Worm (Caenorhabditis elegans) whole organism, L4 larva: Measurements from ENCODE around the gene cysl-4.

ENCODE experiments used
- F44E2.7 ChIP-seq: fragments of 200-800 bp; sonication (Bioruptor generic); IDR thresholded peaks from 2 replicates; pipeline ENCODE4 v2.1.2; 2022; ENCODE audit warnings: missing genetic modification characterization, missing compliant biosample characterization
- T26A8.4 ChIP-seq: fragments of 200-800 bp; sonication (Bioruptor generic); IDR thresholded peaks from 2 replicates; pipeline ENCODE4 v1.3.6; 2022; ENCODE audit warnings: missing genetic modification characterization, missing compliant biosample characterization
- Y105C5A.15 ChIP-seq: fragments of 200-800 bp; sonication (Bioruptor generic); IDR thresholded peaks from 2 replicates; pipeline ENCODE4 v1.3.6; 2022; ENCODE audit warnings: missing genetic modification characterization, missing compliant biosample characterization
- Y48G9A.11 ChIP-seq: fragments of 200-800 bp; sonication (Bioruptor generic); IDR thresholded peaks from 2 replicates; pipeline ENCODE4 v1.3.6; 2022; ENCODE audit warnings: missing genetic modification reagents, missing genetic modification characterization, missing compliant biosample characterization
- Y5F2A.4 ChIP-seq: fragments of 200-800 bp; sonication (Bioruptor generic); optimal IDR thresholded peaks from 2 replicates; lab custom pipeline; 2018; ENCODE audit warnings: mild to moderate bottlenecking, missing genetic modification characterization, missing compliant biosample characterization
- Y75B8A.6 ChIP-seq: fragments of 200-800 bp; sonication (Bioruptor generic); IDR thresholded peaks from 2 replicates; pipeline ENCODE4 v1.3.6; 2022; ENCODE audit warnings: missing genetic modification reagents, missing genetic modification characterization, missing compliant biosample characterization
- ama-1 ChIP-seq: fragments of 150-350 bp; optimal IDR thresholded peaks from 2 replicates; lab custom pipeline; 2014; ENCODE audit warnings: inconsistent platforms, mixed read lengths
- arid-1 ChIP-seq: fragments of 200-800 bp; sonication (Bioruptor generic); conservative IDR thresholded peaks from 2 replicates; pipeline ENCODE4 v1.3.6; 2022; ENCODE audit warnings: missing genetic modification reagents, missing genetic modification characterization, missing compliant biosample characterization
- ceh-20 ChIP-seq: fragments of 200-800 bp; sonication (Bioruptor generic); IDR thresholded peaks from 2 replicates; pipeline ENCODE4 v1.3.6; 2022; ENCODE audit warnings: missing genetic modification reagents, missing genetic modification characterization, missing compliant biosample characterization
- ceh-62 ChIP-seq: sonication (generic microtip); optimal IDR thresholded peaks from 2 replicates; lab custom pipeline; 2017; ENCODE audit warnings: missing biosample characterization, missing genetic modification characterization
- ces-1 ChIP-seq: fragments of 150-350 bp; sonication (generic microtip); optimal IDR thresholded peaks from 4 replicates; lab custom pipeline; 2014; ENCODE audit warnings: missing biosample characterization, missing genetic modification reagents, missing genetic modification characterization
- ctbp-1 ChIP-seq: fragments of 200-800 bp; sonication (Bioruptor generic); IDR thresholded peaks from 2 replicates; pipeline ENCODE4 v1.3.6; 2022; ENCODE audit warnings: missing genetic modification reagents, missing genetic modification characterization, missing compliant biosample characterization
- daf-12 ChIP-seq: fragments of 150-350 bp; optimal IDR thresholded peaks from 2 replicates; lab custom pipeline; 2014; ENCODE audit warnings: missing biosample characterization, missing genetic modification reagents, missing genetic modification characterization
- daf-16 ChIP-seq, 3 experiments: sonication (generic microtip); optimal IDR thresholded peaks; 2 replicates each; lab custom pipeline; 2016 to 2017; ENCODE audit warnings: missing genetic modification characterization in 3 of 3, missing genetic modification reagents in 3 of 3, mild to moderate bottlenecking in 2 of 3, missing compliant biosample characterization in 2 of 3, missing biosample characterization in 1 of 3, moderate library complexity in 1 of 3
- dmd-8 ChIP-seq: fragments of 200-800 bp; sonication (Bioruptor generic); IDR thresholded peaks from 2 replicates; pipeline ENCODE4 v1.3.6; 2022; ENCODE audit warnings: missing genetic modification characterization, missing compliant biosample characterization
- dmd-9 ChIP-seq: fragments of 200-800 bp; sonication (Bioruptor generic); IDR thresholded peaks from 2 replicates; pipeline ENCODE4 v1.3.6; 2022; ENCODE audit warnings: missing genetic modification reagents, missing genetic modification characterization, missing compliant biosample characterization
- duxl-1 ChIP-seq: sonication (generic microtip); optimal IDR thresholded peaks from 2 replicates; lab custom pipeline; 2016; ENCODE audit warnings: mild to moderate bottlenecking, missing genetic modification characterization, moderate library complexity, missing compliant biosample characterization; ENCODE audit not compliant: poor library complexity
- dve-1 ChIP-seq: sonication (generic microtip); optimal IDR thresholded peaks from 2 replicates; lab custom pipeline; 2017; ENCODE audit warnings: antibody characterized with exemption, mild to moderate bottlenecking, missing genetic modification characterization, missing compliant biosample characterization; ENCODE audit not compliant: insufficient read depth
- egl-43 ChIP-seq: fragments of 200-800 bp; sonication (Bioruptor generic); IDR thresholded peaks from 2 replicates; pipeline ENCODE4 v1.3.6; 2022; ENCODE audit warnings: missing genetic modification reagents, missing genetic modification characterization, missing compliant biosample characterization
- gei-8 ChIP-seq: fragments of 200-800 bp; sonication (Bioruptor generic); optimal IDR thresholded peaks from 2 replicates; lab custom pipeline; 2018; ENCODE audit warnings: mild to moderate bottlenecking, missing genetic modification characterization, missing compliant biosample characterization
- hif-1 ChIP-seq, 2 experiments: sonication (generic microtip); optimal IDR thresholded peaks; 2 replicates each; lab custom pipeline; 2016 to 2017; ENCODE audit warnings: missing compliant biosample characterization in 2 of 2, missing genetic modification characterization in 2 of 2, missing genetic modification reagents in 2 of 2, missing genotype in 2 of 2, mild to moderate bottlenecking in 1 of 2
- hlh-30 ChIP-seq: sonication (generic microtip); optimal IDR thresholded peaks from 2 replicates; lab custom pipeline; 2017; ENCODE audit warnings: antibody characterized with exemption, mild to moderate bottlenecking, missing genetic modification characterization, missing compliant biosample characterization; ENCODE audit not compliant: insufficient read depth
- lin-13 ChIP-seq: fragments of 150-350 bp; optimal IDR thresholded peaks from 2 replicates; lab custom pipeline; 2014; ENCODE audit warnings: missing biosample characterization, missing genetic modification reagents, missing genetic modification characterization
- lsy-2 ChIP-seq, 2 experiments: fragments of 150-350 bp in 1 of 2; sonication (generic microtip) in 1 of 2; optimal IDR thresholded peaks; 2 replicates each; lab custom pipeline; 2014 to 2017; ENCODE audit warnings: missing biosample characterization in 2 of 2, missing genetic modification characterization in 2 of 2
- madf-9 ChIP-seq: fragments of 200-800 bp; sonication (Bioruptor generic); conservative IDR thresholded peaks from 2 replicates; pipeline ENCODE4 v1.3.6; 2022; ENCODE audit warnings: missing genetic modification reagents, missing genetic modification characterization, missing compliant biosample characterization
- mdl-1 ChIP-seq, 2 experiments: fragments of 150-350 bp in 1 of 2; sonication (generic microtip) in 1 of 2; optimal IDR thresholded peaks; 2 replicates each; lab custom pipeline; 2014 to 2017; ENCODE audit warnings: missing biosample characterization in 2 of 2, missing genetic modification characterization in 2 of 2
- mxl-2 ChIP-seq: fragments of 200-800 bp; sonication (Bioruptor generic); conservative IDR thresholded peaks from 2 replicates; pipeline ENCODE4 v1.3.6; 2022; ENCODE audit warnings: missing genetic modification reagents, missing genetic modification characterization, missing compliant biosample characterization
- nhr-28 ChIP-seq: fragments of 150-350 bp; optimal IDR thresholded peaks from 2 replicates; lab custom pipeline; 2014; ENCODE audit warnings: missing biosample characterization, missing genetic modification characterization
- nhr-6 ChIP-seq: fragments of 150-350 bp; optimal IDR thresholded peaks from 2 replicates; lab custom pipeline; 2014; ENCODE audit warnings: missing biosample characterization, missing genetic modification characterization
- nhr-77 ChIP-seq: fragments of 150-350 bp; optimal IDR thresholded peaks from 2 replicates; lab custom pipeline; 2014; ENCODE audit warnings: missing biosample characterization, missing genetic modification characterization
- pha-4 ChIP-seq, 2 experiments: fragments of 150-350 bp in 1 of 2; fragments of 200-800 bp in 1 of 2; sonication (Bioruptor generic) in 1 of 2; IDR thresholded peaks in 1 of 2; optimal IDR thresholded peaks in 1 of 2; 2 replicates each; pipeline versions ENCODE4 v1.3.6 to Lab custom; 2014 to 2022; ENCODE audit warnings: missing genetic modification characterization in 2 of 2, missing genetic modification reagents in 2 of 2, missing biosample characterization in 1 of 2, missing compliant biosample characterization in 1 of 2
- php-3 ChIP-seq: fragments of 200-800 bp; sonication (Bioruptor generic); IDR thresholded peaks from 2 replicates; pipeline ENCODE4 v1.3.6; 2022; ENCODE audit warnings: missing genetic modification reagents, missing genetic modification characterization, missing compliant biosample characterization
- pqm-1 ChIP-seq: sonication (generic microtip); optimal IDR thresholded peaks from 2 replicates; lab custom pipeline; 2017; ENCODE audit warnings: missing biosample characterization, missing genetic modification characterization
- rbr-2 ChIP-seq: sonication (generic microtip); optimal IDR thresholded peaks from 2 replicates; lab custom pipeline; 2016; ENCODE audit warnings: missing genotype, missing genetic modification characterization, missing compliant biosample characterization
- sdz-12 ChIP-seq: fragments of 200-800 bp; sonication (Bioruptor generic); optimal IDR thresholded peaks from 2 replicates; lab custom pipeline; 2018; ENCODE audit warnings: mild to moderate bottlenecking, missing genetic modification characterization, missing compliant biosample characterization
- set-16 ChIP-seq: fragments of 200-800 bp; sonication (Bioruptor generic); IDR thresholded peaks from 2 replicates; pipeline ENCODE4 v1.3.6; 2022; ENCODE audit warnings: missing genetic modification reagents, missing genetic modification characterization, missing compliant biosample characterization
- snpc-4 ChIP-seq: fragments of 150-350 bp; optimal IDR thresholded peaks from 2 replicates; lab custom pipeline; 2014; ENCODE audit warnings: missing biosample characterization, missing genetic modification characterization
- spr-1 ChIP-seq: sonication (generic microtip); optimal IDR thresholded peaks from 2 replicates; lab custom pipeline; 2016; ENCODE audit warnings: mild to moderate bottlenecking, missing genetic modification characterization, missing compliant biosample characterization
- tra-1 ChIP-seq: fragments of 200-800 bp; sonication (Bioruptor generic); IDR thresholded peaks from 2 replicates; pipeline ENCODE4 v1.3.6; 2022; ENCODE audit warnings: missing genetic modification reagents, missing genetic modification characterization, missing compliant biosample characterization
- zfp-2 ChIP-seq: sonication (generic microtip); optimal IDR thresholded peaks from 2 replicates; lab custom pipeline; 2016; ENCODE audit warnings: mild to moderate bottlenecking, missing genetic modification characterization, missing compliant biosample characterization
- zip-11 ChIP-seq: fragments of 200-800 bp; sonication (Bioruptor generic); IDR thresholded peaks from 2 replicates; pipeline ENCODE4 v1.3.6; 2022; ENCODE audit warnings: missing genetic modification characterization, missing compliant biosample characterization

The cysl-4 gene

DNA sequence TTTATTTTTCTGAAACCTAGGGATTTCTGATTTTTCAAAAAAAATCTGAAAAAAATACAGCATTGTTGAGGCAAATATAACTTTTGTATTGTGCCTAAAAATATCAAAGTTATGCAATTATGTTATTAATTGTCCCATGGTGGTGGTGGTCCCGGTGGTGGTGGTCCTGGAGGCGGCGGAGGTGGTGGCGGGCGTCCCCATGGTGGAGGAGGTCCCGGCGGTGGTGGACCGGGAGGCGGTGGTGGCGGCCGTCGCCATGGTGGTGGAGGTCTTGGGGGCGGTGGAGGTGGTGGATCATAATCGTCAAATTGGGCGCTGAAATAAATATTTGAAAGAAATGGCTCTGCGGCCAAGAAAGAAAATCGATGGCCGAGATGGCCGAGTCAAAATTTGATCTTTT lies 46.0 kb downstream of the cysl-4 start:
- TF ChIP-seq pha-4 (GFP tag; IDR thresholded peaks at IDR 0.05; lab: Robert Waterston, UW) (peak; percentile 62; the same call in 1 of the 2 replicates), pha-4 (tag; optimal IDR thresholded peaks at IDR 0.05; lab: Kevin White, UChicago) (no peak), Y105C5A.15 (GFP tag; lab: Robert Waterston, UW) (0 out of 2 replicates have a peak, but pooled peaks have one; percentile 29), nhr-77 (tag; lab: Kevin White, UChicago) (no peak), gei-8 (no peak), set-16 (GFP tag; lab: Robert Waterston, UW) (peak; percentile 98), zfp-2 (no peak), mxl-2 (GFP tag; lab: Robert Waterston, UW) (0 out of 2 replicates have a peak, but pooled peaks have one; percentile 19)
- TF ChIP-seq, all 104 proteins: peak for 4

- no peak for TF ChIP-seq sdz-12 (GFP tag; lab: Kevin White, UChicago)
- TF ChIP-seq hlh-30, result no peak
- TF ChIP-seq zip-11 (GFP tag; lab: Robert Waterston, UW), result no peak
- no peak for TF ChIP-seq lin-13 (GFP tag; lab: Kevin White, UChicago)
- TF ChIP-seq F44E2.7, result no peak
- no peak for TF ChIP-seq Y5F2A.4 (GFP tag; lab: Kevin White, UChicago)
- no peak for TF ChIP-seq hif-1 (tag; optimal IDR thresholded peaks at IDR 0.05; lab: Kevin White, UChicago)
- TF ChIP-seq madf-9 (GFP tag; lab: Robert Waterston, UW), result no peak
- no peak for TF ChIP-seq arid-1 (GFP tag; lab: Robert Waterston, UW)
- TF ChIP-seq dmd-8 (GFP tag; lab: Robert Waterston, UW), result no peak
- no peak for TF ChIP-seq daf-16 (GFP tag; optimal IDR thresholded peaks at IDR 0.05; lab: Kevin White, UChicago)
- no peak for TF ChIP-seq daf-16 (tag; optimal IDR thresholded peaks at IDR 0.05; lab: Kevin White, UChicago)
- no peak for TF ChIP-seq ces-1 (GFP tag; lab: Kevin White, UChicago)
- TF ChIP-seq rbr-2, result no peak
Observed at ce11 chrV:2051507-2051906, 46.7 kb downstream of the cysl-4 start, which contains the start of gene Y40B10A.11. Gene Y40B10A.11 (minus strand): TSS chrV:2051607.

ce11 chrV:2053509-2053908 lies 48.8 kb downstream of the cysl-4 start, which contains the start of gene comt-5:
Gene comt-5 (minus strand): TSS chrV:2053609.
- no peak for TF ChIP-seq ces-1 (GFP tag; lab: Kevin White, UChicago)
- TF ChIP-seq, all 104 proteins: peak for 0

ce11 chrV:2054254-2054653 lies 49.5 kb downstream of the cysl-4 start:
- TF ChIP-seq Y75B8A.6 (no peak), Y48G9A.11 (GFP tag; lab: Robert Waterston, UW) (no peak), nhr-28 (tag; lab: Kevin White, UChicago) (peak; percentile 72), dve-1 (tag; lab: Kevin White, UChicago) (peak; percentile 7)

- TF ChIP-seq duxl-1, result no peak
- no peak for TF ChIP-seq lsy-2 (tag; optimal IDR thresholded peaks at IDR 0.05; lab: Kevin White, UChicago)
- peak in 1 of 2 experiments; percentile 40 for TF ChIP-seq daf-16 (GFP tag; optimal IDR thresholded peaks at IDR 0.05; lab: Kevin White, UChicago)
- TF ChIP-seq daf-16 (tag; optimal IDR thresholded peaks at IDR 0.05; lab: Kevin White, UChicago), result peak; percentile 45
- TF ChIP-seq ama-1, result no peak
- peak; percentile 87 for TF ChIP-seq pqm-1
- TF ChIP-seq daf-12, result no peak
- no peak for TF ChIP-seq php-3 (GFP tag; lab: Robert Waterston, UW)
- TF ChIP-seq nhr-6 (tag; lab: Kevin White, UChicago), result peak; percentile 8
- peak; percentile 70 for TF ChIP-seq nhr-28 (tag; lab: Kevin White, UChicago)
- no peak for TF ChIP-seq snpc-4
- TF ChIP-seq ctbp-1, result no peak
- no peak for TF ChIP-seq ceh-62 (tag; lab: Kevin White, UChicago)
- no peak for TF ChIP-seq spr-1 (tag; lab: Kevin White, UChicago)
- no peak for TF ChIP-seq dmd-9
- TF ChIP-seq egl-43, result no peak
- TF ChIP-seq T26A8.4 (GFP tag; lab: Robert Waterston, UW), result no peak
- no peak for TF ChIP-seq tra-1 (GFP tag; lab: Robert Waterston, UW)
- TF ChIP-seq mdl-1 (tag; optimal IDR thresholded peaks at IDR 0.05; lab: Kevin White, UChicago), result peak in 1 of 2 experiments; percentile 9
- TF ChIP-seq ceh-20 (GFP tag; lab: Robert Waterston, UW), result no peak
Observed at ce11 chrV:2055765-2056504, 51.2 kb downstream of the cysl-4 start.
